Fruit fly (Drosophila melanogaster) whole organism, wandering third instar larva: ENCODE measurements around the gene Jhbp13.

Source experiments
- Abd-B ChIP-seq: fragments of >200 bp; optimal IDR thresholded peaks from 2 replicates; lab custom pipeline; 2017; ENCODE audit warnings: missing biosample characterization, missing genetic modification characterization
- HLH106 ChIP-seq: fragments of 200-800 bp; optimal IDR thresholded peaks from 3 replicates; lab custom pipeline; 2019; ENCODE audit warnings: missing biosample characterization, mild to moderate bottlenecking, missing genetic modification characterization, moderate library complexity
- Hnf4 ChIP-seq: fragments of 200-800 bp; sonication (Bioruptor generic); optimal IDR thresholded peaks from 2 replicates; lab custom pipeline; 2016; ENCODE audit warnings: missing biosample characterization, mild to moderate bottlenecking, missing genetic modification characterization
- Hr78 ChIP-seq: fragments of >200 bp; optimal IDR thresholded peaks from 2 replicates; lab custom pipeline; 2017; ENCODE audit warnings: missing biosample characterization, missing genetic modification characterization
- Mio ChIP-seq: sonication (Bioruptor generic); optimal IDR thresholded peaks from 2 replicates; lab custom pipeline; 2016; ENCODE audit warnings: missing biosample characterization, missing genetic modification characterization
- N ChIP-seq: fragments of >200 bp; optimal IDR thresholded peaks from 2 replicates; lab custom pipeline; 2018; ENCODE audit warnings: missing biosample characterization, missing external identifiers, missing genetic modification characterization
- br ChIP-seq: fragments of 200-800 bp; sonication (Bioruptor generic); optimal IDR thresholded peaks from 2 replicates; lab custom pipeline; 2016; ENCODE audit warnings: missing biosample characterization, missing genetic modification characterization
- h ChIP-seq: fragments of 200-800 bp; sonication (Bioruptor generic); optimal IDR thresholded peaks from 3 replicates; lab custom pipeline; 2016; ENCODE audit warnings: missing biosample characterization, mild to moderate bottlenecking, missing genetic modification characterization
- psq ChIP-seq: fragments of 200-800 bp; sonication (Bioruptor generic); optimal IDR thresholded peaks from 3 replicates; lab custom pipeline; 2017; ENCODE audit warnings: missing biosample characterization, mild to moderate bottlenecking, missing genetic modification characterization, moderate library complexity
- sage ChIP-seq: fragments of 200-800 bp; sonication (Bioruptor generic); optimal IDR thresholded peaks from 2 replicates; lab custom pipeline; 2016; ENCODE audit warnings: missing biosample characterization, mild to moderate bottlenecking, missing genetic modification characterization
- tai ChIP-seq: sonication (Bioruptor generic); optimal IDR thresholded peaks from 2 replicates; lab custom pipeline; 2016; ENCODE audit warnings: missing biosample characterization, missing genetic modification characterization
- usp ChIP-seq: fragments of >200 bp; optimal IDR thresholded peaks from 2 replicates; lab custom pipeline; 2017; ENCODE audit warnings: missing biosample characterization, missing genetic modification characterization
- woc ChIP-seq: sonication (Bioruptor generic); optimal IDR thresholded peaks from 2 replicates; lab custom pipeline; 2016; ENCODE audit warnings: missing biosample characterization, mild to moderate bottlenecking, missing genetic modification characterization

DNA sequence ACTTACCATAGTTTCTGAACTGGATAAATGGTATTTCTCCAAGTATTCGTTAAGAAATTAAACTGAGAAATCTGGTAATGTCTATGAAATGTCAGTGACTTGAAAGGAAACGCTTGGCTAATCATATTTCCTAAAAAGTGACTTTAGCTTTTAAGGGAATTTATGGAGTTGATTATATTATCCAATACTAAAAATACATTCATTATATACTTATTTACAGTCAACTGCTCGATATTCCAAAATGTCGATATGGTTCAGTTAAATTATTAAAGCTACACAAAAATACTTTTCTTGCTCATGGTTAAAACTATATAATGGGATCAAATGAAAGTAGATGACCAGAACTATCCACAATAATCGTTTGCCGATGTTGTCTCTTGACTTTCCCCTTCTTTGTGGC is 26.0 kb downstream of the Jhbp13 start, which contains the start of gene CG31848:
- TF ChIP-seq Hr78 (GFP tag; lab: Kevin White, UChicago): no peak
- TF ChIP-seq h (GFP tag; lab: Kevin White, UChicago): no peak
- TF ChIP-seq HLH106 (tag; lab: Kevin White, UChicago): no peak
- no peak for TF ChIP-seq Hnf4 (GFP tag; lab: Kevin White, UChicago)
- no peak for TF ChIP-seq Abd-B (GFP tag; lab: Kevin White, UChicago)
- no peak for TF ChIP-seq br
- no peak for TF ChIP-seq psq
- no peak for TF ChIP-seq woc (GFP tag; lab: Kevin White, UChicago)
- TF ChIP-seq sage (GFP tag; lab: Kevin White, UChicago): no peak
- no peak for TF ChIP-seq Mio (GFP tag; lab: Kevin White, UChicago)
- no peak for TF ChIP-seq usp (GFP tag; lab: Kevin White, UChicago)
- TF ChIP-seq tai: no peak
- no peak for TF ChIP-seq N (GFP tag; lab: Kevin White, UChicago)
